Fruit fly (Drosophila melanogaster) whole organism, adult: ENCODE data around the gene CG3337.

ENCODE experiments used
- CG11617 ChIP-seq: fragments of 200-800 bp; sonication (Bioruptor generic); optimal IDR thresholded peaks from 2 replicates; lab custom pipeline; 2017; ENCODE audit warnings: mild to moderate bottlenecking, missing biosample characterization, missing genetic modification reagents, missing genetic modification characterization
- CG12768 ChIP-seq: fragments of 200-800 bp; sonication (Bioruptor generic); optimal IDR thresholded peaks from 2 replicates; lab custom pipeline; 2017; ENCODE audit warnings: missing biosample characterization, missing genetic modification characterization, mild to moderate bottlenecking, moderate library complexity, missing genetic modification reagents
- CG14711 ChIP-seq: fragments of 200-800 bp; sonication (Bioruptor generic); optimal IDR thresholded peaks from 2 replicates; lab custom pipeline; 2018; ENCODE audit warnings: missing biosample characterization, mild to moderate bottlenecking, missing genetic modification characterization, moderate library complexity
- CG1620 ChIP-seq: fragments of 200-800 bp; sonication (Bioruptor generic); optimal IDR thresholded peaks from 2 replicates; lab custom pipeline; 2016; ENCODE audit warnings: missing biosample characterization, missing genetic modification characterization
- CG33017 ChIP-seq: fragments of 200-800 bp; sonication (Bioruptor generic); optimal IDR thresholded peaks from 2 replicates; lab custom pipeline; 2018; ENCODE audit warnings: missing biosample characterization, mild to moderate bottlenecking, missing genetic modification characterization, moderate library complexity
- CG5204 ChIP-seq: fragments of 200-800 bp; sonication (Bioruptor generic); optimal IDR thresholded peaks from 2 replicates; lab custom pipeline; 2016; ENCODE audit warnings: missing biosample characterization, missing genetic modification characterization
- CG7045 ChIP-seq: fragments of 200-800 bp; sonication (Bioruptor generic); optimal IDR thresholded peaks from 2 replicates; lab custom pipeline; 2017; ENCODE audit warnings: missing biosample characterization, mild to moderate bottlenecking, missing genetic modification characterization
- CG7101 ChIP-seq: fragments of 200-800 bp; sonication (Bioruptor generic); optimal IDR thresholded peaks from 2 replicates; lab custom pipeline; 2018; ENCODE audit warnings: missing biosample characterization, mild to moderate bottlenecking, missing genetic modification characterization, moderate library complexity
- Clk ChIP-seq: fragments of 200-800 bp; sonication (Bioruptor generic); optimal IDR thresholded peaks from 2 replicates; lab custom pipeline; 2017; ENCODE audit warnings: missing biosample characterization, missing genetic modification characterization
- Crg-1 ChIP-seq: fragments of 200-800 bp; sonication (Bioruptor generic); optimal IDR thresholded peaks from 2 replicates; lab custom pipeline; 2016; ENCODE audit warnings: missing biosample characterization, missing genetic modification characterization
- Hr96 ChIP-seq: fragments of 200-800 bp; sonication (Bioruptor generic); optimal IDR thresholded peaks from 2 replicates; lab custom pipeline; 2016; ENCODE audit warnings: missing biosample characterization, missing genetic modification characterization
- Mnt ChIP-seq: fragments of 200-800 bp; sonication (Bioruptor generic); optimal IDR thresholded peaks from 2 replicates; lab custom pipeline; 2016; ENCODE audit warnings: missing biosample characterization, mild to moderate bottlenecking, missing genetic modification characterization
- bab1 ChIP-seq: fragments of 200-800 bp; sonication (Bioruptor generic); optimal IDR thresholded peaks from 3 replicates; lab custom pipeline; 2019; ENCODE audit warnings: missing biosample characterization, mild to moderate bottlenecking, missing genetic modification characterization, moderate library complexity
- cic ChIP-seq: fragments of 200-800 bp; sonication (Bioruptor generic); optimal IDR thresholded peaks from 2 replicates; lab custom pipeline; 2017; ENCODE audit warnings: missing biosample characterization, mild to moderate bottlenecking, missing genetic modification characterization, moderate library complexity
- cnc ChIP-seq, 2 experiments: fragments of >200 bp; optimal IDR thresholded peaks; 2 replicates each; lab custom pipeline; 2017
- kay ChIP-seq: fragments of 200-800 bp; sonication (Bioruptor generic); peaks from one replicate; lab custom pipeline; 2016; ENCODE audit warnings: missing biosample characterization, missing genetic modification characterization, borderline replicate concordance
- ovo ChIP-seq: fragments of 200-800 bp; sonication (Bioruptor generic); optimal IDR thresholded peaks from 2 replicates; lab custom pipeline; 2016; ENCODE audit warnings: missing biosample characterization, missing genetic modification characterization
- pad ChIP-seq: fragments of 200-800 bp; sonication (Bioruptor generic); optimal IDR thresholded peaks from 3 replicates; lab custom pipeline; 2017; ENCODE audit warnings: missing biosample characterization, missing genetic modification characterization, mild to moderate bottlenecking, moderate library complexity, missing genetic modification reagents
- tj ChIP-seq: fragments of 200-800 bp; sonication (Bioruptor generic); optimal IDR thresholded peaks from 3 replicates; lab custom pipeline; 2017; ENCODE audit warnings: missing biosample characterization, mild to moderate bottlenecking, missing genetic modification characterization, moderate library complexity
- toe ChIP-seq: fragments of 200-800 bp; sonication (Bioruptor generic); optimal IDR thresholded peaks from 2 replicates; lab custom pipeline; 2016; ENCODE audit warnings: missing biosample characterization, missing genetic modification characterization

CG3337 gene

DNA sequence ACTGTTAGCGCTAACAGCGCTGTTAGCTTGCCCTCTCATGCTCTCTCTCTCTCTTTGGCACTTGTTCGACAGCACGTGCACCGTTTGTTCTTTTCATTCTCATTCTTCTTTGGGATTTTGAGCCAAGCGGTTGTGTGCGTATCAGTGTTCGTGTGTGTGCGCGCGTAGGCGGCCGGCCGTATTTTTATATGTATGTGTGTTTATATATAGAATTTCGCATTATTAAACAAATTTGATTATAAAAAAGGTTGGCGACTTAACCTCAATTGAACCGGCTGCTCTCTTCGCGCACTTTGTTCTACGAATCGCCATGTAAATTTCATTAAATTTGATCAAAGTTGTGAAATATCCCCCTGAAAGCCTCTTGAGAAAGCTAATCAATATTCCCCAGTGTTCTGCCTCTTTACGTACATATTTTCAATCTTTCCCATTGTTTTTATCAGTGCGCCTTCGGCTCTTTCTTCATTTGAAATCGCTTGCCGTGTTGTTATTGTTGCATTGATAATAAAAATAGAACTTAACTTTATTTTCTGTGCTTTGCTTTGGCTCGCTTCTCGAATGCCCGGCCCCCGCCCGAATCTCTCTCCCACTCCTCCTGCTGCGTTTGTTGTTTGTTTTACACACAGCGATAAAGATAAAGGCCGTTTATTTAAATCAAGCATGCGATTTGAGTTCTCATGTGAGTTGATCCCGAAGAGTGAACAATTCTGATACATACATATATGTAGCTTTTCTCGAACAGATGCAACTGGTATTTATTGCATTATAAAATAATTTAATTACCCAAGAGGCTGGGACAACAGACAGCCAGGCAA, 24.1 kb downstream of the CG3337 start:
- TF ChIP-seq Mnt (GFP tag; lab: Kevin White, UChicago) (peak; percentile 24), kay (GFP tag; lab: Kevin White, UChicago) (peak; percentile 90), cnc (optimal IDR thresholded peaks at IDR 0.05; lab: Kevin White, UChicago) (no peak), ovo (GFP tag; lab: Kevin White, UChicago) (peak; percentile 12), cic (GFP tag; lab: Kevin White, UChicago) (peak; percentile 44), Hr96 (no peak)

DNA sequence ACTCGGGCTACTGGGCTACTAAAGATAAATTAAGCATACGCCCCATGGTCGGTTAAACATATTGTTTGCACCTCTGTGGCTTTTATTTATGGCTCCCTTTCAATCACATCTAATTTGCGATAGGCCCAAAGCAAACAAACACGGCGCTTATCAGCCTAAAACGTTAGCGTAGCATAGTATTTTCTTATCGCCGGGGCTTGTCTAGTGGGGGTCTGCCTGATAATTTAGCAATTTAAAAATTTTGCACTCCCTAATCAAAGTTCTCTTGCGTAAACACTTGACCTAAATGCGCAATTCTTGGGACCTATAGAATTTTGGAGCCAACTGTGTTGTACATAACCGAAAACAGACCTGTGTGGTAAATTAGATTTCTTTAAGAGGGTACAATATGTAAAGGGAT, 25.3 kb downstream of the CG3337 start:
- no peak for TF ChIP-seq Clk (GFP tag; lab: Kevin White, UChicago)
- peak; percentile 63 for TF ChIP-seq cic (GFP tag; lab: Kevin White, UChicago)

DNA sequence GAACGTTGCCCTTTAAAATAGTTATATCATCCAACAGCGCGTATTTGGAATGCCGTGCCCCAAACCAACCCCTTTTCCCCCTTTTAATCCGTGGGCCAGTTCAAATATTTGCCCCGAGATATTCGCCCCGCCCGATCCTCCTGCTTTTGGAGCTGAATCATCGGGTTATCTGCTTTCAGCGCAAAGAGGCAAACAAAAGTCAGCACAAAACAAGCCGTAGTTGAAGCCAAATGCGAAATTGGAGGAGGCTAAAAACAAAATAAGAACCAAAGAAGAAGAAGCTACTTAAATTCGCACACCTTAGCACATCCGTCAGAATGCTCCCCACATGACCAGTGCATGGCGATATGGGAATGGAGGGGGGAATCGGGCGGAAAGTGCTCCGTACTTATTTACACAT, 25.8 kb downstream of the CG3337 start:
- TF ChIP-seq Mnt (GFP tag; lab: Kevin White, UChicago) (no peak), ovo (GFP tag; lab: Kevin White, UChicago) (no peak), toe (GFP tag; lab: Kevin White, UChicago) (no peak), tj (GFP tag; lab: Kevin White, UChicago) (peak; percentile 100), CG33017 (tag; lab: Kevin White, UChicago) (no peak), CG14711 (no peak), kay (GFP tag; lab: Kevin White, UChicago) (peak; percentile 24)

DNA sequence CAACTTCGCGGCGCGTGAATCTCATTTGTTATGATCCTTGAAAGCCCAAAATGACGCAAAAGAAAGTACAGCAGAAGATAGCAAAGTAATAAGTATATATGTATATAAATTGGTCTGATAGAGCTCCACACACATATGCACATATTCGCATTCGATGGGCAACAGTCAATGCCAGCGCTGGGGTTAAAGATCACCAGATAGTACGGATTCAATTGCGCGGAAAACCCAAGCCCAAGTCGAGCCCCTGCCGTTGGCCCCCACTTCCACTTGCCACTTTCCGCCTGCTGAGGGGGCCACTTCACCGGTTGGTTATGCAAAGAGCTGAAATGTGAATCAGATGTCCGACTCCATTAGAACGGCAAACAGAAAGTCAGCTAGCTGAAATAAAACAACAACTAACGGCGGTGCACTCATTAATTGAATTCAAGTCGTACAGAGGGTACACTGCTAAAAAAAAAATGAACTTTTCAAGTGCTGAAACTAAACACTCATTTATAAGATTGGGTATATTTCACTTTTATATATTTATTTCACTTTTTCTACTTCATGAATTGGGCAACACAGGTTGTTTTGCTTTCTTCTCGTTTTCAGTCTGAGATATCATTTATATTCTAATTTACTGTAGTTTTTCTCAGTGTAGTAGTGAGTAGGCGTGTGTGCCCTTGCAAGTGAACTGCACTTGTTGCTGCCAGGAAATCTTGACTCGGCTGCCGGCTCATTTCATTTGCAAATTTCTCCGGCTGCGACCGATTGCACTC, 28.0 kb downstream of the CG3337 start:
- TF ChIP-seq bab1 (GFP tag; lab: Kevin White, UChicago) (peak; percentile 44), kay (GFP tag; lab: Kevin White, UChicago) (peak; percentile 84), toe (GFP tag; lab: Kevin White, UChicago) (peak; percentile 73), pad (peak; percentile 40), tj (GFP tag; lab: Kevin White, UChicago) (peak; percentile 58), Hr96 (peak; percentile 54), CG11617 (GFP tag; lab: Kevin White, UChicago) (peak; percentile 86), CG7045 (GFP tag; lab: Kevin White, UChicago) (peak; percentile 80), CG7101 (tag; lab: Kevin White, UChicago) (peak; percentile 77), CG5204 (GFP tag; lab: Kevin White, UChicago) (peak; percentile 89), Clk (GFP tag; lab: Kevin White, UChicago) (peak; percentile 76), ovo (GFP tag; lab: Kevin White, UChicago) (peak; percentile 61), CG33017 (tag; lab: Kevin White, UChicago) (peak; percentile 90), CG1620 (peak; percentile 59), Crg-1 (peak; percentile 62), CG12768 (peak; percentile 82), CG14711 (peak; percentile 56), Mnt (GFP tag; lab: Kevin White, UChicago) (peak; percentile 45), cic (GFP tag; lab: Kevin White, UChicago) (peak; percentile 54), cnc (optimal IDR thresholded peaks at IDR 0.05; lab: Kevin White, UChicago) (no peak)

DNA sequence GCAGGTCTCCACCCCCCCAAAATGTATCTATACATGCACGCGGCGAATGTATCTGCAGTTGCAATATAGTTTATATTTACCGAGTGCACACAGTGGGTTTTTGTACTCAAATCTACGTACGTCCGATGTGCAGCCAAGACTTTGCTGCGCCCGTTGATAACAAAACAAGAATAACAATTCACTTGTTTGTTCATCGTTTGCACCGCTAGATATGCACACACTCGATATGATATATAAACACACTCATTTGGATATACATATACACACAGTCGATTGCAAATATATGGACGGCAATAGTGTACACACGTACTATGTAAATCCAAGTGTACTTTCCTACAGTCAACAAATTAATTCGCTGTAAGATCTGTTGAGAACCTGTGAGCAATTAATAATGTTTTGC, 29.6 kb downstream of the CG3337 start:
- TF ChIP-seq CG5204 (GFP tag; lab: Kevin White, UChicago) (no peak), kay (GFP tag; lab: Kevin White, UChicago) (peak; percentile 89), CG1620 (peak; percentile 3), toe (GFP tag; lab: Kevin White, UChicago) (peak; percentile 64), pad (peak; percentile 69), Crg-1 (peak; percentile 66), Hr96 (peak; percentile 68), cnc (optimal IDR thresholded peaks at IDR 0.05; lab: Kevin White, UChicago) (no peak), ovo (GFP tag; lab: Kevin White, UChicago) (peak; percentile 88), tj (GFP tag; lab: Kevin White, UChicago) (peak; percentile 24), CG14711 (peak; percentile 51), CG7045 (GFP tag; lab: Kevin White, UChicago) (peak; percentile 88), CG33017 (tag; lab: Kevin White, UChicago) (peak; percentile 55), Clk (GFP tag; lab: Kevin White, UChicago) (peak; percentile 53), CG11617 (GFP tag; lab: Kevin White, UChicago) (peak; percentile 61), CG12768 (peak; percentile 90), Mnt (GFP tag; lab: Kevin White, UChicago) (peak; percentile 48), cic (GFP tag; lab: Kevin White, UChicago) (peak; percentile 94), CG7101 (tag; lab: Kevin White, UChicago) (peak; percentile 71), bab1 (GFP tag; lab: Kevin White, UChicago) (no peak)

DNA sequence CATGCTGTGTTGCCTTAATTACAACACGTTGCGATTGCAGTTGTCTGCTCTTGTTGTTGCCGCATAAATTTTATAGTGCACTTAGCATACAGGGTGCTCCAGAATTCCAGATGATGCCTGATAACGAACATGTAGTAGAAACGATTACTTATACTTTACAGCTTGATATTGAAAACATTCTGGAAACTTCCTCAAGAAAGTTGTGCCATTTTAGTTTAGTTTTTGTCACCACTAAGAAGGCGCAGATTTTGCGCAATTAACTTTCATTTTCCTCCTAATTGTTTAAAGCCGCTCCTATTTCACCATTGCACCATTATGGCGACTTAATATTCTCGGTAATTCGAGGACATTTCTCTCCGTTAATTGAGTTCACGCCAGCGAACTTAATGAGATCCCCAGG, 31.1 kb downstream of the CG3337 start:
- TF ChIP-seq tj (GFP tag; lab: Kevin White, UChicago) (no peak), CG5204 (GFP tag; lab: Kevin White, UChicago) (no peak), CG12768 (no peak), Mnt (GFP tag; lab: Kevin White, UChicago) (no peak)
